Worm (Caenorhabditis elegans): ENCODE results near the gene W01D2.3.

DNA sequence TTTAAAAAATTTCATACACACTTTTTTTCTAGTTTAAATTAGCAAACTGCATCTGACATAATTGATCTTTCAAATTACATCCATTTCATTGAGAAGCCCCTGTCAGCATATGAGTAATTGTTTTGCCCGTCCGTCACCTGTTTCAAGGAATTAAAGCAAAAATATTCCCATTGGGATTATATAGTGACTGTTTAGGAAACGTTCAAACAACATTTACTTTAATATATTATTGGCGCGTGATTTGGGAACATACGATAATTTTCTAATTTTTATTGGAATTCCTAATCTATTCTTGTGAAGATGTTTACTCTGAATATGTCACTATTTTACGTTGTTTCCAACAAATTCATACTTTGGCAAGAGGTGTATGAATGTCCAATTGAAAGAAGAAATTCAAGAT is 1.6 kb upstream of the W01D2.3 start, which contains the start of gene srt-11:
- TF ChIP-seq blmp-1 (tag; optimal IDR thresholded peaks at IDR 0.05) (no peak), unc-39 (tag; optimal IDR thresholded peaks at IDR 0.05) (no peak), elt-3 (tag; optimal IDR thresholded peaks at IDR 0.05) (no peak), ztf-11 (tag; optimal IDR thresholded peaks at IDR 0.05) (no peak), bed-3 (GFP tag; optimal IDR thresholded peaks at IDR 0.05) (no peak), nhr-76 (tag; optimal IDR thresholded peaks at IDR 0.05) (no peak), ceh-83 (GFP tag; optimal IDR thresholded peaks at IDR 0.05) (no peak), mep-1 (tag; optimal IDR thresholded peaks at IDR 0.05) (no peak), nhr-237 (tag; optimal IDR thresholded peaks at IDR 0.05) (no peak), mab-5 (tag; optimal IDR thresholded peaks at IDR 0.05) (no peak), lsy-2 (tag; optimal IDR thresholded peaks at IDR 0.05) (no peak), unc-62 (GFP tag; optimal IDR thresholded peaks at IDR 0.05) (no peak), unc-120 (tag; optimal IDR thresholded peaks at IDR 0.05; ENCODE audit: poor library complexity, severe bottlenecking) (no peak), pha-4 (tag; optimal IDR thresholded peaks at IDR 0.05) (no peak)
